Fruit fly (Drosophila melanogaster): ENCODE measurements around the gene fd3F.

Gene fd3F

DNA sequence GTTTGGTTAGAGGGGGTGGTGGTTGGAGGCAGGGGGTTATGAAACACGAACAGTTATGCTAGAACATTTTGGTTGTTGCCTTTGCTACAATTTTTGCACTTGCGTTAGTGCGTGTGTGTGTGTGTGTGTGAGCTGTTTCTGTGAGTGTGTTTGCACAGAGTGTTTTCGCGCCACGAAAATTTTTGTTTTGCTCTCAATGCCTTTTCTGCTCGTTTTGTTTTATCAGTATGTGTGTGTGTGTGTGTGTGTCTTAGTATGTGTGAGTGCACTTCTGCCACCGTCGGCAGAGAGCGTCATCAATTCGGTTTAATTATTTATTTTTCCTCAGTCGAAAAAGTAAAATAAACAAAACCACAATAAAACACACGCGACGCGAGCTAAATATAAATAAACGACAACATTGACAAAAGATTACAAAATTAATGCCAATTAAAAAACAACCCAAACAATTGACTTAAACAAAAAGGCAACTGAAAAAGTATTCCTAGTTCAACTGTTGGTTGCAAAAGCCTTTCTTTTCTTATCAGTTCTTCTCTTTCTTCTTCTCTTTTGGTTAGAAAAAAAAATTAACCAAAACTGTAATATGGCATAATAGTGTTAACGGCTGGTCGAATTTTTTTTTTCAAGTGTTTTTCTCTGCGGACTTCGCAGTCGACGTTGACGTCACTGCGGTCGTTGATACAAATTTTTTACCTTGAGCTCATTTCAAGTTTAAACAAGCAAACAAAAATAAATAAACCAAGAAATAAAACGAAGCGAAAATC lies 40.6 kb upstream of the fd3F start (continued):
- TF ChIP-seq CG8388 (GFP tag; optimal IDR thresholded peaks at IDR 0.05) (no peak), CG17328 (GFP tag; IDR thresholded peaks at IDR 0.05) (no peak), CG12769 (tag; optimal IDR thresholded peaks at IDR 0.05) (no peak), grn (GFP tag; optimal IDR thresholded peaks at IDR 0.05) (no peak), tll (GFP tag; optimal IDR thresholded peaks at IDR 0.05) (no peak), wor (GFP tag; IDR thresholded peaks at IDR 0.05) (no peak), CG4424 (GFP tag; optimal IDR thresholded peaks at IDR 0.05) (no peak), CG15073 (GFP tag; optimal IDR thresholded peaks at IDR 0.05) (no peak), Sox102F (GFP tag; optimal IDR thresholded peaks at IDR 0.05) (peak; percentile 33), tin (GFP tag; optimal IDR thresholded peaks at IDR 0.05) (no peak), Med (GFP tag) (peak; percentile 77), Ravus (GFP tag; IDR thresholded peaks at IDR 0.05) (no peak), otp (GFP tag; IDR thresholded peaks at IDR 0.05) (no peak), ase (GFP tag; IDR thresholded peaks at IDR 0.05) (no peak), Deaf1 (tag; optimal IDR thresholded peaks at IDR 0.05) (peak; percentile 15), CG17385 (GFP tag; optimal IDR thresholded peaks at IDR 0.05) (peak; percentile 41), Sry-β (GFP tag; optimal IDR thresholded peaks at IDR 0.05) (no peak)

- TF ChIP-seq gro (GFP tag; optimal IDR thresholded peaks at IDR 0.05) (no peak), CG4360 (GFP tag; IDR thresholded peaks at IDR 0.05) (peak; percentile 66), Doc3 (GFP tag; IDR thresholded peaks at IDR 0.05; ENCODE audit: partially characterized antibody) (no peak), CG42726 (GFP tag; IDR thresholded peaks at IDR 0.05; ENCODE audit: partially characterized antibody) (no peak), zen (tag; optimal IDR thresholded peaks at IDR 0.05) (no peak), CG4730 (GFP tag; IDR thresholded peaks at IDR 0.05) (no peak)
Measured at dm6 chrX:3762441-3762840, 39.7 kb upstream of the fd3F start.

dm6 chrX:3762914-3763489 lies 39.1 kb upstream of the fd3F start:
- TF ChIP-seq Med (GFP tag) (peak; percentile 55), sd (tag; optimal IDR thresholded peaks at IDR 0.05) (no peak), sens (GFP tag) (peak; percentile 60)

dm6 chrX:3764223-3764622 lies 37.9 kb upstream of the fd3F start:
- no peak for TF ChIP-seq unpg (GFP tag; optimal IDR thresholded peaks at IDR 0.05)
- no peak for TF ChIP-seq corto (GFP tag; optimal IDR thresholded peaks at IDR 0.05)
- no peak for TF ChIP-seq vfl (GFP tag; optimal IDR thresholded peaks at IDR 0.05)
- 0 out of 2 replicates have a peak, but pooled peaks have one; percentile 53 for TF ChIP-seq CG10321 (GFP tag; IDR thresholded peaks at IDR 0.05)
- TF ChIP-seq D (optimal IDR thresholded peaks at IDR 0.05) = no peak
- TF ChIP-seq D (GFP tag; optimal IDR thresholded peaks at IDR 0.05) = no peak
- no peak for TF ChIP-seq Aef1 (GFP tag; IDR thresholded peaks at IDR 0.05)
- TF ChIP-seq br (optimal IDR thresholded peaks at IDR 0.05) = no peak
- TF ChIP-seq CG3838 (GFP tag; optimal IDR thresholded peaks at IDR 0.05) = no peak
- no peak for TF ChIP-seq CG17568 (GFP tag; optimal IDR thresholded peaks at IDR 0.05)
- TF ChIP-seq peb (GFP tag; IDR thresholded peaks at IDR 0.05) = no peak
- peak; percentile 67 for TF ChIP-seq CG13624 (GFP tag; optimal IDR thresholded peaks at IDR 0.05)
- TF ChIP-seq CG12659 (GFP tag; optimal IDR thresholded peaks at IDR 0.05) = no peak
- no peak for TF ChIP-seq CG13424 (tag; optimal IDR thresholded peaks at IDR 0.05)
- no peak for TF ChIP-seq tx (GFP tag; optimal IDR thresholded peaks at IDR 0.05)
- no peak for TF ChIP-seq Camta (GFP tag; optimal IDR thresholded peaks at IDR 0.05)

Data from whole organism, embryonic.